Worm (Caenorhabditis elegans): Measurements from ENCODE around the gene grl-14.

- TF ChIP-seq him-1 (tag; optimal IDR thresholded peaks at IDR 0.05), result peak; percentile 40
- peak; percentile 35 for TF ChIP-seq W03F9.2 (tag; optimal IDR thresholded peaks at IDR 0.05)
Observed at ce11 chrV:20776761-20777160, 48.6 kb upstream of the grl-14 start.

All from whole organism, L4/young adult.